Fruit fly (Drosophila melanogaster) whole organism, embryonic: ENCODE results near the gene Ubc6.
A peak's percentile ranks its signal among the peaks of the same experiment; 100 is the strongest.

ENCODE experiments used
- Ada2b ChIP-seq: fragments of 200-800 bp; sonication (Bioruptor generic); IDR thresholded peaks from 2 replicates; pipeline ENCODE4 v1.3.6; 2022; ENCODE audit warnings: missing biosample characterization, missing genetic modification characterization
- B-H2 ChIP-seq: fragments of 200-800 bp; sonication (Bioruptor generic); optimal IDR thresholded peaks from 2 replicates; lab custom pipeline; 2018; ENCODE audit warnings: missing biosample characterization, mild to moderate bottlenecking, missing genetic modification characterization
- CG10462 ChIP-seq: fragments of 200-800 bp; sonication (Bioruptor generic); optimal IDR thresholded peaks from 2 replicates; lab custom pipeline; 2016; ENCODE audit warnings: missing biosample characterization, missing genetic modification characterization
- CG11456 ChIP-seq: fragments of 200-800 bp; sonication (Bioruptor generic); IDR thresholded peaks from 3 replicates; pipeline ENCODE4 v1.3.6; 2022; ENCODE audit warnings: missing biosample characterization, missing genetic modification characterization
- CG12236 ChIP-seq: fragments of 200-800 bp; sonication (Bioruptor generic); optimal IDR thresholded peaks from 2 replicates; lab custom pipeline; 2016; ENCODE audit warnings: missing biosample characterization, missing genetic modification characterization
- CG12391 ChIP-seq: fragments of 200-800 bp; sonication (Bioruptor generic); optimal IDR thresholded peaks from 3 replicates; lab custom pipeline; 2018; ENCODE audit warnings: missing biosample characterization, mild to moderate bottlenecking, missing genetic modification characterization, moderate library complexity
- CG13296 ChIP-seq: fragments of 200-800 bp; sonication (Bioruptor generic); optimal IDR thresholded peaks from 3 replicates; lab custom pipeline; 2018; ENCODE audit warnings: missing biosample characterization, mild to moderate bottlenecking, missing genetic modification characterization
- CG15011 ChIP-seq: fragments of 200-800 bp; sonication (Bioruptor generic); optimal IDR thresholded peaks from 3 replicates; lab custom pipeline; 2018; ENCODE audit warnings: missing biosample characterization, mild to moderate bottlenecking, missing genetic modification characterization
- CG15073 ChIP-seq: fragments of 200-800 bp; sonication (Bioruptor generic); optimal IDR thresholded peaks from 2 replicates; lab custom pipeline; 2016; ENCODE audit warnings: missing biosample characterization, missing genetic modification characterization
- CG15696 ChIP-seq: fragments of 200-800 bp; sonication (Bioruptor generic); optimal IDR thresholded peaks from 2 replicates; lab custom pipeline; 2019; ENCODE audit warnings: missing biosample characterization, mild to moderate bottlenecking, missing genetic modification characterization, moderate library complexity
- CG17361 ChIP-seq: fragments of 200-800 bp; sonication (Bioruptor generic); IDR thresholded peaks from 3 replicates; pipeline ENCODE4 v1.3.6; 2022; ENCODE audit warnings: missing biosample characterization, missing genetic modification characterization
- CG17568 ChIP-seq: fragments of 200-800 bp; sonication (Bioruptor generic); optimal IDR thresholded peaks from 2 replicates; lab custom pipeline; 2018; ENCODE audit warnings: missing biosample characterization, mild to moderate bottlenecking, missing genetic modification characterization, moderate library complexity
- CG18262 ChIP-seq: fragments of 200-800 bp; optimal IDR thresholded peaks from 3 replicates; lab custom pipeline; 2019; ENCODE audit warnings: missing biosample characterization, mild to moderate bottlenecking, missing genetic modification characterization, moderate library complexity
- CG2129 ChIP-seq: fragments of 200-800 bp; sonication (Bioruptor generic); IDR thresholded peaks from 2 replicates; pipeline ENCODE4 v1.3.6; 2022; ENCODE audit warnings: missing biosample characterization, missing genetic modification characterization; ENCODE audit not compliant: partially characterized antibody
- CG34376 ChIP-seq: fragments of 200-800 bp; sonication (Bioruptor generic); optimal IDR thresholded peaks from 2 replicates; lab custom pipeline; 2018; ENCODE audit warnings: missing biosample characterization, mild to moderate bottlenecking, missing genetic modification characterization
- CG4730 ChIP-seq: fragments of 200-800 bp; sonication (Bioruptor generic); IDR thresholded peaks from 2 replicates; pipeline ENCODE4 v1.3.6; 2022; ENCODE audit warnings: missing biosample characterization, missing genetic modification characterization
- CG7839 ChIP-seq: fragments of 200-800 bp; sonication (Bioruptor generic); optimal IDR thresholded peaks from 3 replicates; lab custom pipeline; 2018; ENCODE audit warnings: missing biosample characterization, mild to moderate bottlenecking, missing genetic modification characterization, moderate library complexity
- CG8290 ChIP-seq, 3 experiments: fragments of 200-800 bp; sonication (Bioruptor generic); optimal IDR thresholded peaks; 2 replicates each; lab custom pipeline; 2016 to 2019; ENCODE audit warnings: missing biosample characterization in 3 of 3, missing genetic modification characterization in 3 of 3, mild to moderate bottlenecking in 2 of 3, moderate library complexity in 1 of 3
- CG8924 ChIP-seq: fragments of 200-800 bp; optimal IDR thresholded peaks from 3 replicates; lab custom pipeline; 2019; ENCODE audit warnings: missing biosample characterization, mild to moderate bottlenecking, missing genetic modification characterization, moderate library complexity
- CG9215 ChIP-seq: fragments of 200-800 bp; sonication (Bioruptor generic); IDR thresholded peaks from 2 replicates; pipeline ENCODE4 v1.3.6; 2022; ENCODE audit warnings: missing biosample characterization, missing genetic modification characterization
- Doc2 ChIP-seq: fragments of 200-800 bp; sonication (Bioruptor generic); IDR thresholded peaks from 2 replicates; pipeline ENCODE4 v1.3.6; 2022; ENCODE audit warnings: missing biosample characterization, missing genetic modification characterization
- Doc3 ChIP-seq: fragments of 200-800 bp; sonication (Bioruptor generic); IDR thresholded peaks from 3 replicates; pipeline ENCODE4 v1.3.6; 2022; ENCODE audit warnings: missing biosample characterization, missing genetic modification characterization; ENCODE audit not compliant: partially characterized antibody
- HLH4C ChIP-seq: fragments of 200-800 bp; sonication (Bioruptor generic); IDR thresholded peaks from 3 replicates; pipeline ENCODE4 v1.3.6; 2022; ENCODE audit warnings: missing biosample characterization, missing genetic modification characterization; ENCODE audit not compliant: partially characterized antibody
- Jarid2 ChIP-seq: fragments of 200-800 bp; sonication (Bioruptor generic); optimal IDR thresholded peaks from 3 replicates; lab custom pipeline; 2017; ENCODE audit warnings: mild to moderate bottlenecking, missing biosample characterization, missing genetic modification reagents, missing genetic modification characterization
- Myb ChIP-seq: fragments of 200-800 bp; sonication (Bioruptor generic); optimal IDR thresholded peaks from 2 replicates; lab custom pipeline; 2016; ENCODE audit warnings: missing biosample characterization, missing genetic modification characterization
- Sin3A ChIP-seq: fragments of >200 bp; optimal IDR thresholded peaks from 2 replicates; lab custom pipeline; 2018
- Vsx1 ChIP-seq: fragments of 200-800 bp; sonication (Bioruptor generic); optimal IDR thresholded peaks from 2 replicates; lab custom pipeline; 2017; ENCODE audit warnings: missing biosample characterization, mild to moderate bottlenecking, missing genetic modification characterization, missing genetic modification reagents
- Xrp1 ChIP-seq: fragments of 200-800 bp; sonication (Bioruptor generic); IDR thresholded peaks from 2 replicates; pipeline ENCODE4 v1.3.6; 2022; ENCODE audit warnings: missing biosample characterization, missing genetic modification characterization
- cas ChIP-seq: fragments of 200-800 bp; sonication (Bioruptor generic); IDR thresholded peaks from 2 replicates; pipeline ENCODE4 v1.3.6; 2022; ENCODE audit warnings: missing biosample characterization, missing genetic modification characterization
- cg ChIP-seq: fragments of 200-800 bp; sonication (Bioruptor generic); optimal IDR thresholded peaks from 3 replicates; lab custom pipeline; 2019; ENCODE audit warnings: missing biosample characterization, mild to moderate bottlenecking, missing genetic modification characterization, moderate library complexity
- chif ChIP-seq, 2 experiments: fragments of 200-800 bp; sonication (Bioruptor generic); optimal IDR thresholded peaks; 3 replicates each; lab custom pipeline; 2016; ENCODE audit warnings: missing biosample characterization in 2 of 2, missing genetic modification characterization in 2 of 2
- croc ChIP-seq: fragments of 200-800 bp; sonication (Bioruptor generic); conservative IDR thresholded peaks from 3 replicates; pipeline ENCODE4 v1.3.6; 2022; ENCODE audit warnings: missing biosample characterization, missing genetic modification characterization
- da ChIP-seq: fragments of 200-800 bp; sonication (Bioruptor generic); optimal IDR thresholded peaks from 2 replicates; lab custom pipeline; 2016; ENCODE audit warnings: missing biosample characterization, missing genetic modification characterization
- ewg ChIP-seq: fragments of 200-800 bp; sonication (Bioruptor generic); optimal IDR thresholded peaks from 3 replicates; lab custom pipeline; 2017; ENCODE audit warnings: mild to moderate bottlenecking, missing biosample characterization, missing genetic modification reagents, missing genetic modification characterization
- eyg ChIP-seq: fragments of 200-800 bp; sonication (Bioruptor generic); optimal IDR thresholded peaks from 3 replicates; lab custom pipeline; 2016; ENCODE audit warnings: missing biosample characterization, missing genetic modification characterization
- fd96Cb ChIP-seq: fragments of 200-800 bp; sonication (Bioruptor generic); optimal IDR thresholded peaks from 2 replicates; lab custom pipeline; 2018; ENCODE audit warnings: missing biosample characterization, mild to moderate bottlenecking, missing genetic modification characterization, moderate library complexity
- fu2 ChIP-seq: fragments of 200-800 bp; sonication (Bioruptor generic); optimal IDR thresholded peaks from 2 replicates; lab custom pipeline; 2016; ENCODE audit warnings: missing biosample characterization, missing genetic modification characterization
- gem ChIP-seq: fragments of 200-800 bp; sonication (Bioruptor generic); optimal IDR thresholded peaks from 2 replicates; lab custom pipeline; 2019; ENCODE audit warnings: missing biosample characterization, mild to moderate bottlenecking, missing genetic modification characterization, moderate library complexity
- gt ChIP-seq: fragments of 200-800 bp; sonication (Bioruptor generic); IDR thresholded peaks from 2 replicates; pipeline ENCODE4 v1.3.6; 2022; ENCODE audit warnings: missing biosample characterization, missing genetic modification characterization
- jumu ChIP-seq: fragments of 200-800 bp; sonication (Bioruptor generic); optimal IDR thresholded peaks from 3 replicates; lab custom pipeline; 2016; ENCODE audit warnings: missing biosample characterization, missing genetic modification characterization
- lmd ChIP-seq: fragments of 200-800 bp; sonication (Bioruptor generic); IDR thresholded peaks from 2 replicates; pipeline ENCODE4 v1.3.6; 2022; ENCODE audit warnings: missing biosample characterization, missing genetic modification characterization
- lola ChIP-seq, 3 experiments: fragments of >200 bp in 2 of 3; fragments of 200-800 bp in 1 of 3; sonication (Bioruptor generic) in 1 of 3; optimal IDR thresholded peaks; 2 replicates each; lab custom pipeline; 2017 to 2019; ENCODE audit warnings: missing biosample characterization in 3 of 3, missing genetic modification characterization in 3 of 3, mild to moderate bottlenecking in 1 of 3, moderate library complexity in 1 of 3
- nerfin-2 ChIP-seq: fragments of 200-800 bp; sonication (Bioruptor generic); IDR thresholded peaks from 2 replicates; pipeline ENCODE4 v1.3.6; 2022; ENCODE audit warnings: missing biosample characterization, missing genetic modification characterization; ENCODE audit not compliant: partially characterized antibody
- seq ChIP-seq: fragments of 200-800 bp; sonication (Bioruptor generic); IDR thresholded peaks from 2 replicates; pipeline ENCODE4 v1.3.6; 2022; ENCODE audit warnings: missing biosample characterization, missing genetic modification characterization
- sob ChIP-seq: fragments of 200-800 bp; sonication (Bioruptor generic); IDR thresholded peaks from 2 replicates; pipeline ENCODE4 v1.3.6; 2022; ENCODE audit warnings: missing biosample characterization, missing genetic modification characterization
- sr ChIP-seq: fragments of 200-800 bp; sonication (Bioruptor generic); IDR thresholded peaks from 3 replicates; pipeline ENCODE4 v1.3.6; 2022; ENCODE audit warnings: missing biosample characterization, missing genetic modification characterization
- ttk ChIP-seq: fragments of 200-800 bp; sonication (Bioruptor generic); IDR thresholded peaks from 2 replicates; pipeline ENCODE4 v2.1.2; 2022; ENCODE audit warnings: missing biosample characterization, missing genetic modification characterization
- usp ChIP-seq: fragments of >200 bp; optimal IDR thresholded peaks from 2 replicates; lab custom pipeline; 2017; ENCODE audit warnings: missing biosample characterization, missing genetic modification characterization
- vnd ChIP-seq: fragments of 200-800 bp; sonication (Bioruptor generic); IDR thresholded peaks from 3 replicates; pipeline ENCODE4 v1.3.6; 2022; ENCODE audit warnings: missing biosample characterization, missing genetic modification characterization; ENCODE audit not compliant: partially characterized antibody

Gene Ubc6

dm6 chr3R:4974514-4975314, 22.2 kb upstream of the Ubc6 start (continued):
- TF ChIP-seq nerfin-2 (GFP tag; lab: Robert Waterston, UW) (no peak), Sin3A (lab: Kevin White, UChicago) (no peak), CG10462 (GFP tag; lab: Kevin White, UChicago) (no peak), Doc3 (GFP tag; lab: Robert Waterston, UW) (no peak), CG17361 (GFP tag; lab: Robert Waterston, UW) (no peak), gem (no peak), HLH4C (GFP tag; lab: Robert Waterston, UW) (0 out of 3 replicates have a peak, but pooled peaks have one; percentile 26), vnd (GFP tag; lab: Robert Waterston, UW) (no peak), lola (GFP tag; optimal IDR thresholded peaks at IDR 0.05; lab: Kevin White, UChicago) (peak in 1 of 3 experiments; percentile 49), ttk (no peak), seq (GFP tag; lab: Robert Waterston, UW) (no peak), Ada2b (GFP tag; lab: Robert Waterston, UW) (no peak), B-H2 (GFP tag; lab: Kevin White, UChicago) (no peak), jumu (GFP tag; lab: Kevin White, UChicago) (no peak), CG8924 (tag; lab: Kevin White, UChicago) (no peak), fu2 (GFP tag; lab: Kevin White, UChicago) (no peak), Doc2 (GFP tag; lab: Robert Waterston, UW) (no peak), CG15696 (no peak), CG7839 (tag; lab: Kevin White, UChicago) (peak; percentile 13), CG11456 (GFP tag; lab: Robert Waterston, UW) (no peak), CG15073 (GFP tag; lab: Kevin White, UChicago) (no peak), eyg (GFP tag; lab: Kevin White, UChicago) (no peak), ewg (GFP tag; lab: Kevin White, UChicago) (no peak), lmd (GFP tag; lab: Robert Waterston, UW) (no peak), Jarid2 (GFP tag; lab: Kevin White, UChicago) (no peak), CG34376 (GFP tag; lab: Kevin White, UChicago) (no peak), usp (GFP tag; lab: Kevin White, UChicago) (no peak), CG9215 (no peak), cas (GFP tag; lab: Robert Waterston, UW) (no peak), sob (GFP tag; lab: Robert Waterston, UW) (no peak), Xrp1 (no peak), CG4730 (GFP tag; lab: Robert Waterston, UW) (no peak), sr (no peak), CG8290 (GFP tag; optimal IDR thresholded peaks at IDR 0.05; lab: Kevin White, UChicago) (no peak), CG8290 (tag; optimal IDR thresholded peaks at IDR 0.05; lab: Kevin White, UChicago) (peak in 1 of 2 experiments; percentile 26), CG12236 (GFP tag; lab: Kevin White, UChicago) (no peak), CG12391 (tag; lab: Kevin White, UChicago) (no peak), Vsx1 (GFP tag; lab: Kevin White, UChicago) (no peak), Myb (GFP tag; lab: Kevin White, UChicago) (peak; percentile 14), chif (GFP tag; optimal IDR thresholded peaks at IDR 0.05; lab: Kevin White, UChicago) (peak in 1 of 2 experiments; percentile 11), CG18262 (peak; percentile 51), da (GFP tag; lab: Kevin White, UChicago) (no peak), CG13296 (GFP tag; lab: Kevin White, UChicago) (no peak), fd96Cb (no peak), cg (GFP tag; lab: Kevin White, UChicago) (no peak), CG2129 (GFP tag; lab: Robert Waterston, UW) (no peak), CG15011 (GFP tag; lab: Kevin White, UChicago) (no peak), gt (no peak), CG17568 (GFP tag; lab: Kevin White, UChicago) (no peak), croc (GFP tag; lab: Robert Waterston, UW) (no peak)
